Fruit fly (Drosophila melanogaster) whole organism, embryonic: ENCODE data around the gene CG1628.
A peak's percentile ranks its signal among the peaks of the same experiment; 100 is the strongest.

ENCODE experiments used
- B-H1 ChIP-seq: fragments of 200-800 bp; sonication (Bioruptor generic); IDR thresholded peaks from 3 replicates; pipeline ENCODE4 v1.3.6; 2022; ENCODE audit warnings: missing biosample characterization, missing genetic modification characterization
- CG10979 ChIP-seq: fragments of 200-800 bp; sonication (Bioruptor generic); optimal IDR thresholded peaks from 2 replicates; lab custom pipeline; 2018; ENCODE audit warnings: missing biosample characterization, mild to moderate bottlenecking, missing genetic modification characterization, moderate library complexity
- CG12155 ChIP-seq: fragments of 200-800 bp; sonication (Bioruptor generic); optimal IDR thresholded peaks from 3 replicates; lab custom pipeline; 2016; ENCODE audit warnings: missing biosample characterization, missing genetic modification characterization
- CG12219 ChIP-seq: fragments of 200-800 bp; sonication (Bioruptor generic); optimal IDR thresholded peaks from 3 replicates; lab custom pipeline; 2018; ENCODE audit warnings: missing biosample characterization, mild to moderate bottlenecking, missing genetic modification characterization
- CG12659 ChIP-seq: fragments of 200-800 bp; sonication (Bioruptor generic); optimal IDR thresholded peaks from 3 replicates; lab custom pipeline; 2017; ENCODE audit warnings: mild to moderate bottlenecking, missing biosample characterization, missing genetic modification reagents, missing genetic modification characterization
- CG13287 ChIP-seq: fragments of 200-800 bp; sonication (Bioruptor generic); IDR thresholded peaks from 2 replicates; pipeline ENCODE4 v1.3.6; 2022; ENCODE audit warnings: missing biosample characterization, missing genetic modification characterization; ENCODE audit not compliant: partially characterized antibody
- CG13624 ChIP-seq: fragments of 200-800 bp; sonication (Bioruptor generic); optimal IDR thresholded peaks from 2 replicates; lab custom pipeline; 2016; ENCODE audit warnings: missing biosample characterization, missing genetic modification characterization
- CG13775 ChIP-seq: fragments of 200-800 bp; sonication (Bioruptor generic); optimal IDR thresholded peaks from 3 replicates; lab custom pipeline; 2017; ENCODE audit warnings: missing biosample characterization, mild to moderate bottlenecking, missing genetic modification characterization
- CG14710 ChIP-seq: fragments of 200-800 bp; sonication (Bioruptor generic); optimal IDR thresholded peaks from 3 replicates; lab custom pipeline; 2019; ENCODE audit warnings: missing biosample characterization, mild to moderate bottlenecking, missing genetic modification characterization, moderate library complexity
- CG16863 ChIP-seq: fragments of 200-800 bp; sonication (Bioruptor generic); optimal IDR thresholded peaks from 3 replicates; lab custom pipeline; 2016; ENCODE audit warnings: missing biosample characterization, missing genetic modification characterization
- CG17612 ChIP-seq: fragments of 200-800 bp; sonication (Bioruptor generic); IDR thresholded peaks from 2 replicates; pipeline ENCODE4 v1.3.6; 2022; ENCODE audit warnings: missing biosample characterization, missing genetic modification characterization
- CG18599 ChIP-seq: fragments of 200-800 bp; sonication (Bioruptor generic); optimal IDR thresholded peaks from 3 replicates; lab custom pipeline; 2017; ENCODE audit warnings: missing biosample characterization, missing genetic modification characterization, mild to moderate bottlenecking, moderate library complexity, missing genetic modification reagents
- CG31441 ChIP-seq: fragments of 200-800 bp; sonication (Bioruptor generic); IDR thresholded peaks from 2 replicates; pipeline ENCODE4 v1.3.6; 2022; ENCODE audit warnings: missing biosample characterization, missing genetic modification characterization
- CG32772 ChIP-seq: fragments of 200-800 bp; sonication (Bioruptor generic); IDR thresholded peaks from 2 replicates; pipeline ENCODE4 v1.3.6; 2022; ENCODE audit warnings: missing biosample characterization, missing genetic modification characterization
- CG34224 ChIP-seq: fragments of 200-800 bp; sonication (Bioruptor generic); IDR thresholded peaks from 3 replicates; pipeline ENCODE4 v1.3.6; 2022; ENCODE audit warnings: missing biosample characterization, missing genetic modification characterization; ENCODE audit not compliant: partially characterized antibody
- CG43689 ChIP-seq: fragments of 200-800 bp; sonication (Bioruptor generic); IDR thresholded peaks from 2 replicates; pipeline ENCODE4 v1.3.6; 2022; ENCODE audit warnings: missing biosample characterization, missing genetic modification characterization
- CG4617 ChIP-seq: fragments of 200-800 bp; sonication (Bioruptor generic); optimal IDR thresholded peaks from 3 replicates; lab custom pipeline; 2016; ENCODE audit warnings: missing biosample characterization, missing genetic modification characterization, borderline replicate concordance
- CG4707 ChIP-seq: fragments of 200-800 bp; sonication (Bioruptor generic); optimal IDR thresholded peaks from 2 replicates; lab custom pipeline; 2018; ENCODE audit warnings: missing biosample characterization, mild to moderate bottlenecking, missing genetic modification characterization, moderate library complexity
- CG8359 ChIP-seq: fragments of 200-800 bp; sonication (Bioruptor generic); optimal IDR thresholded peaks from 2 replicates; lab custom pipeline; 2017; ENCODE audit warnings: missing biosample characterization, mild to moderate bottlenecking, missing genetic modification characterization, borderline replicate concordance
- CG9727 ChIP-seq: fragments of 200-800 bp; sonication (Bioruptor generic); optimal IDR thresholded peaks from 3 replicates; lab custom pipeline; 2017; ENCODE audit warnings: missing biosample characterization, mild to moderate bottlenecking, missing genetic modification characterization
- Camta ChIP-seq: fragments of 200-800 bp; sonication (Bioruptor generic); optimal IDR thresholded peaks from 2 replicates; lab custom pipeline; 2016; ENCODE audit warnings: missing biosample characterization, missing genetic modification characterization
- Dip2 ChIP-seq: fragments of 200-800 bp; sonication (Bioruptor generic); IDR thresholded peaks from 2 replicates; pipeline ENCODE4 v1.3.6; 2022; ENCODE audit warnings: missing biosample characterization, missing genetic modification characterization
- Gsc ChIP-seq: fragments of 200-800 bp; sonication (Bioruptor generic); IDR thresholded peaks from 2 replicates; pipeline ENCODE4 v1.3.6; 2022; ENCODE audit warnings: missing biosample characterization, missing genetic modification characterization
- HLHmδ ChIP-seq: fragments of 200-800 bp; sonication (Bioruptor generic); optimal IDR thresholded peaks from 2 replicates; lab custom pipeline; 2018; ENCODE audit warnings: missing biosample characterization, mild to moderate bottlenecking, missing genetic modification characterization, moderate library complexity
- Hand ChIP-seq: fragments of 200-800 bp; sonication (Bioruptor generic); optimal IDR thresholded peaks from 2 replicates; lab custom pipeline; 2017; ENCODE audit warnings: mild to moderate bottlenecking, missing biosample characterization, missing genetic modification reagents, missing genetic modification characterization
- HmgD ChIP-seq: fragments of 200-800 bp; sonication (Bioruptor generic); optimal IDR thresholded peaks from 3 replicates; lab custom pipeline; 2016; ENCODE audit warnings: missing biosample characterization, missing genetic modification characterization
- Hr3 ChIP-seq: fragments of 200-800 bp; sonication (Bioruptor generic); optimal IDR thresholded peaks from 3 replicates; lab custom pipeline; 2016; ENCODE audit warnings: missing biosample characterization, missing genetic modification characterization
- MBD-R2 ChIP-seq: fragments of 200-800 bp; sonication (Bioruptor generic); IDR thresholded peaks from 2 replicates; pipeline ENCODE4 v1.3.6; 2022; ENCODE audit warnings: missing biosample characterization, missing genetic modification characterization
- Myb ChIP-seq: fragments of 200-800 bp; sonication (Bioruptor generic); optimal IDR thresholded peaks from 2 replicates; lab custom pipeline; 2016; ENCODE audit warnings: missing biosample characterization, missing genetic modification characterization
- NK7.1 ChIP-seq: fragments of 200-800 bp; sonication (Bioruptor generic); optimal IDR thresholded peaks from 3 replicates; lab custom pipeline; 2016; ENCODE audit warnings: missing biosample characterization, missing genetic modification characterization
- Oli ChIP-seq: fragments of 200-800 bp; sonication (Bioruptor generic); optimal IDR thresholded peaks from 2 replicates; lab custom pipeline; 2018; ENCODE audit warnings: missing biosample characterization, mild to moderate bottlenecking, missing genetic modification characterization, moderate library complexity
- Pdp1 ChIP-seq, 2 experiments: fragments of 200-800 bp; sonication (Bioruptor generic); optimal IDR thresholded peaks; 3 replicates each; lab custom pipeline; 2016; ENCODE audit warnings: missing biosample characterization in 2 of 2, missing genetic modification characterization in 2 of 2, mild to moderate bottlenecking in 1 of 2, moderate library complexity in 1 of 2
- Sox100B ChIP-seq: fragments of 200-800 bp; sonication (Bioruptor generic); optimal IDR thresholded peaks from 3 replicates; lab custom pipeline; 2018; ENCODE audit warnings: missing biosample characterization, mild to moderate bottlenecking, missing genetic modification characterization
- Xrp1 ChIP-seq: fragments of 200-800 bp; sonication (Bioruptor generic); IDR thresholded peaks from 2 replicates; pipeline ENCODE4 v1.3.6; 2022; ENCODE audit warnings: missing biosample characterization, missing genetic modification characterization
- bcd ChIP-seq: fragments of 200-800 bp; sonication (Bioruptor generic); optimal IDR thresholded peaks from 2 replicates; lab custom pipeline; 2017; ENCODE audit warnings: missing biosample characterization, mild to moderate bottlenecking, missing genetic modification characterization
- btn ChIP-seq: fragments of 200-800 bp; sonication (Bioruptor generic); optimal IDR thresholded peaks from 2 replicates; lab custom pipeline; 2016; ENCODE audit warnings: missing biosample characterization, missing genetic modification characterization
- cato ChIP-seq: fragments of 200-800 bp; sonication (Bioruptor generic); optimal IDR thresholded peaks from 2 replicates; lab custom pipeline; 2016; ENCODE audit warnings: missing biosample characterization, missing genetic modification characterization, borderline replicate concordance
- dysf ChIP-seq: fragments of 200-800 bp; sonication (Bioruptor generic); IDR thresholded peaks from 3 replicates; pipeline ENCODE4 v1.3.6; 2022; ENCODE audit warnings: missing biosample characterization, missing genetic modification characterization
- gsb-n ChIP-seq: fragments of 200-800 bp; sonication (Bioruptor generic); optimal IDR thresholded peaks from 3 replicates; lab custom pipeline; 2018; ENCODE audit warnings: missing biosample characterization, mild to moderate bottlenecking, missing genetic modification characterization
- lbe ChIP-seq: fragments of 200-800 bp; sonication (Bioruptor generic); optimal IDR thresholded peaks from 2 replicates; lab custom pipeline; 2016; ENCODE audit warnings: missing biosample characterization, mild to moderate bottlenecking, missing genetic modification characterization
- mam ChIP-seq: fragments of 200-800 bp; sonication (Bioruptor generic); optimal IDR thresholded peaks from 3 replicates; lab custom pipeline; 2016; ENCODE audit warnings: missing biosample characterization, missing genetic modification characterization
- mld ChIP-seq: fragments of 200-800 bp; sonication (Bioruptor generic); IDR thresholded peaks from 3 replicates; pipeline ENCODE4 v1.3.6; 2022; ENCODE audit warnings: missing biosample characterization, missing genetic modification characterization; ENCODE audit not compliant: partially characterized antibody
- pan ChIP-seq, 4 experiments: fragments of >200 bp in 3 of 4; fragments of 200-800 bp in 1 of 4; sonication (Bioruptor generic) in 1 of 4; optimal IDR thresholded peaks in 3 of 4; IDR thresholded peaks in 1 of 4; 2 replicates each; pipeline versions ENCODE4 v1.3.6 to Lab custom; 2017 to 2022; ENCODE audit warnings: missing biosample characterization in 2 of 4, missing genetic modification characterization in 2 of 4, mixed read lengths in 1 of 4
- pum ChIP-seq: fragments of 200-800 bp; sonication (Bioruptor generic); optimal IDR thresholded peaks from 2 replicates; lab custom pipeline; 2016; ENCODE audit warnings: missing biosample characterization, missing genetic modification characterization
- schlank ChIP-seq: fragments of 200-800 bp; sonication (Bioruptor generic); optimal IDR thresholded peaks from 2 replicates; lab custom pipeline; 2018; ENCODE audit warnings: missing biosample characterization, mild to moderate bottlenecking, missing genetic modification characterization
- tap ChIP-seq: fragments of 200-800 bp; optimal IDR thresholded peaks from 3 replicates; lab custom pipeline; 2019; ENCODE audit warnings: missing biosample characterization, mild to moderate bottlenecking, missing genetic modification characterization, moderate library complexity
- tll ChIP-seq, 2 experiments: fragments of 200-800 bp in 1 of 2; fragments of >200 bp in 1 of 2; sonication (Bioruptor generic) in 1 of 2; optimal IDR thresholded peaks; 2 replicates each; lab custom pipeline; 2017 to 2019; ENCODE audit warnings: missing biosample characterization in 2 of 2, missing genetic modification characterization in 2 of 2, mild to moderate bottlenecking in 1 of 2, moderate library complexity in 1 of 2
- trh ChIP-seq: fragments of 200-800 bp; sonication (Bioruptor generic); optimal IDR thresholded peaks from 2 replicates; lab custom pipeline; 2016; ENCODE audit warnings: missing biosample characterization, missing genetic modification characterization

Gene CG1628

dm6 chrX:10602057-10602764 is at the start of gene CG1628:
Gene CG1628, minus strand, starts transcription at chrX:10602714.
- no peak for TF ChIP-seq btn (GFP tag; lab: Kevin White, UChicago)
- TF ChIP-seq CG16863 (GFP tag; lab: Kevin White, UChicago): no peak
- TF ChIP-seq HmgD (GFP tag; lab: Kevin White, UChicago): no peak
- TF ChIP-seq lbe (GFP tag; lab: Kevin White, UChicago): no peak
- peak; percentile 22 for TF ChIP-seq CG12219 (GFP tag; lab: Kevin White, UChicago)
- peak; percentile 31 for TF ChIP-seq CG14710 (tag; lab: Kevin White, UChicago)
- TF ChIP-seq bcd (GFP tag; lab: Kevin White, UChicago): peak; percentile 46
- TF ChIP-seq Hand: no peak
- TF ChIP-seq trh: no peak
- no peak for TF ChIP-seq CG32772 (GFP tag; lab: Robert Waterston, UW)
- TF ChIP-seq CG13775 (GFP tag; lab: Kevin White, UChicago): no peak
- TF ChIP-seq Camta: no peak
- TF ChIP-seq cato (GFP tag; lab: Kevin White, UChicago): no peak
- TF ChIP-seq CG18599: peak; percentile 36
- TF ChIP-seq Dip2 (GFP tag; lab: Robert Waterston, UW): no peak
- TF ChIP-seq mld (GFP tag; lab: Robert Waterston, UW): peak; percentile 61; the same call in 1 of the 3 replicates
- TF ChIP-seq Pdp1 (GFP tag; optimal IDR thresholded peaks at IDR 0.05; lab: Kevin White, UChicago): peak in 1 of 2 experiments; percentile 23
- TF ChIP-seq gsb-n (tag; lab: Kevin White, UChicago): peak; percentile 58
- no peak for TF ChIP-seq pan (optimal IDR thresholded peaks at IDR 0.05; lab: Kevin White, UChicago)
- TF ChIP-seq pan (GFP tag; optimal IDR thresholded peaks at IDR 0.05 in 1 of 2, IDR thresholded peaks at IDR 0.05 in 1 of 2): peak in 1 of 2 experiments; percentile 53
- TF ChIP-seq CG13287 (GFP tag; lab: Robert Waterston, UW): peak; percentile 61
- TF ChIP-seq CG34224 (GFP tag; lab: Robert Waterston, UW): 0 out of 3 replicates have a peak, but pooled peaks have one; percentile 23
- TF ChIP-seq CG9727 (GFP tag; lab: Kevin White, UChicago): no peak
- no peak for TF ChIP-seq Hr3
- TF ChIP-seq NK7.1 (GFP tag; lab: Kevin White, UChicago): no peak
- TF ChIP-seq Myb (GFP tag; lab: Kevin White, UChicago): no peak
- no peak for TF ChIP-seq B-H1
- TF ChIP-seq CG4707: no peak
- no peak for TF ChIP-seq Sox100B (GFP tag; lab: Kevin White, UChicago)
- no peak for TF ChIP-seq mam
- peak; percentile 38; the same call in 1 of the 3 replicates for TF ChIP-seq dysf
- no peak for TF ChIP-seq HLHmδ
- TF ChIP-seq CG31441 (GFP tag; lab: Robert Waterston, UW): no peak; the same call in 1 of the 2 replicates
- TF ChIP-seq CG10979 (tag; lab: Kevin White, UChicago): no peak
- TF ChIP-seq CG8359 (GFP tag; lab: Kevin White, UChicago): no peak
- TF ChIP-seq tll (GFP tag; optimal IDR thresholded peaks at IDR 0.05; lab: Kevin White, UChicago): no peak
- TF ChIP-seq Gsc (GFP tag; lab: Robert Waterston, UW): no peak
- TF ChIP-seq CG4617 (GFP tag; lab: Kevin White, UChicago): no peak
- no peak for TF ChIP-seq Xrp1 (GFP tag; lab: Robert Waterston, UW)
- TF ChIP-seq tap (tag; lab: Kevin White, UChicago): no peak
- TF ChIP-seq CG12155 (GFP tag; lab: Kevin White, UChicago): no peak
- no peak for TF ChIP-seq schlank (tag; lab: Kevin White, UChicago)
- TF ChIP-seq CG43689 (GFP tag; lab: Robert Waterston, UW): no peak
- no peak for TF ChIP-seq CG13624 (GFP tag; lab: Kevin White, UChicago)
- peak; percentile 30 for TF ChIP-seq CG12659 (GFP tag; lab: Kevin White, UChicago)
- TF ChIP-seq pum (GFP tag; lab: Kevin White, UChicago): no peak
- peak; percentile 36; the same call in 1 of the 2 replicates for TF ChIP-seq MBD-R2
- no peak for TF ChIP-seq Oli (tag; lab: Kevin White, UChicago)
- no peak for TF ChIP-seq CG17612 (GFP tag; lab: Robert Waterston, UW)
